Worm (Caenorhabditis elegans): ENCODE results near the gene C34C12.2.

- TF ChIP-seq mdl-1 (tag; optimal IDR thresholded peaks at IDR 0.05) (no peak), pqm-1 (tag; optimal IDR thresholded peaks at IDR 0.05) (no peak), dpl-1 (GFP tag; optimal IDR thresholded peaks at IDR 0.05) (no peak), duxl-1 (tag; optimal IDR thresholded peaks at IDR 0.05; ENCODE audit: poor library complexity) (no peak), ZK546.5 (tag; optimal IDR thresholded peaks at IDR 0.05) (no peak), nhr-237 (tag; optimal IDR thresholded peaks at IDR 0.05) (no peak), php-3 (GFP tag; IDR thresholded peaks at IDR 0.05) (no peak), ama-1 (optimal IDR thresholded peaks at IDR 0.05) (no peak)
Observed at ce11 chrIII:3430667-3431066, 22.9 kb upstream of the C34C12.2 start.
